Worm (Caenorhabditis elegans) whole organism, L2 larva: ENCODE measurements around the gene ptr-9.

Experiments used
- C34F6.9 ChIP-seq: fragments of 150-350 bp; optimal IDR thresholded peaks from 2 replicates; lab custom pipeline; 2014; ENCODE audit warnings: missing biosample characterization, missing genetic modification characterization
- Y55F3AM.14 ChIP-seq: fragments of 200-800 bp; sonication (Bioruptor generic); optimal IDR thresholded peaks from 2 replicates; lab custom pipeline; 2018; ENCODE audit warnings: mild to moderate bottlenecking, missing genetic modification characterization, missing compliant biosample characterization
- ZK546.5 ChIP-seq: sonication (generic microtip); optimal IDR thresholded peaks from 2 replicates; lab custom pipeline; 2017; ENCODE audit warnings: missing biosample characterization, missing genetic modification characterization
- aly-2 ChIP-seq: fragments of 150-350 bp; optimal IDR thresholded peaks from 2 replicates; lab custom pipeline; 2014; ENCODE audit warnings: missing biosample characterization, missing genetic modification characterization
- ama-1 ChIP-seq: fragments of 150-350 bp; optimal IDR thresholded peaks from 2 replicates; lab custom pipeline; 2018; ENCODE audit warnings: inconsistent platforms
- blmp-1 ChIP-seq: sonication (generic microtip); optimal IDR thresholded peaks from 2 replicates; lab custom pipeline; 2017; ENCODE audit warnings: missing genetic modification characterization, mild to moderate bottlenecking, missing compliant biosample characterization, antibody characterized with exemption, moderate library complexity; ENCODE audit not compliant: insufficient read depth
- ceh-16 ChIP-seq: fragments of 150-350 bp; optimal IDR thresholded peaks from 2 replicates; lab custom pipeline; 2014; ENCODE audit warnings: missing biosample characterization, missing genetic modification characterization
- ceh-82 ChIP-seq: fragments of 150-350 bp; optimal IDR thresholded peaks from 2 replicates; lab custom pipeline; 2014; ENCODE audit warnings: missing biosample characterization, missing genetic modification characterization
- crh-2 ChIP-seq: sonication (generic microtip); optimal IDR thresholded peaks from 2 replicates; lab custom pipeline; 2017; ENCODE audit warnings: missing biosample characterization, missing genetic modification characterization
- egl-27 ChIP-seq: sonication (generic microtip); optimal IDR thresholded peaks from 3 replicates; lab custom pipeline; 2017; ENCODE audit warnings: missing biosample characterization, missing genetic modification reagents, missing genetic modification characterization
- elt-1 ChIP-seq: fragments of 150-350 bp; optimal IDR thresholded peaks from 2 replicates; lab custom pipeline; 2014; ENCODE audit warnings: missing biosample characterization, missing genetic modification characterization
- elt-3 ChIP-seq: sonication (generic microtip); optimal IDR thresholded peaks from 2 replicates; lab custom pipeline; 2017; ENCODE audit warnings: missing biosample characterization, missing genetic modification characterization
- fos-1 ChIP-seq: fragments of 150-350 bp; optimal IDR thresholded peaks from 2 replicates; lab custom pipeline; 2014; ENCODE audit warnings: missing biosample characterization, missing genetic modification characterization
- gmeb-1 ChIP-seq: fragments of 150-350 bp; optimal IDR thresholded peaks from 2 replicates; lab custom pipeline; 2014; ENCODE audit warnings: missing biosample characterization, missing genetic modification characterization
- lin-11 ChIP-seq: fragments of 150-350 bp; sonication (generic microtip); optimal IDR thresholded peaks from 2 replicates; lab custom pipeline; 2014; ENCODE audit warnings: missing biosample characterization, missing genetic modification characterization, inconsistent platforms, mixed read lengths
- lin-13 ChIP-seq: fragments of 150-350 bp; optimal IDR thresholded peaks from 2 replicates; lab custom pipeline; 2014; ENCODE audit warnings: missing biosample characterization, missing genetic modification reagents, missing genetic modification characterization
- lsy-2 ChIP-seq, 2 experiments: fragments of 150-350 bp in 1 of 2; sonication (generic microtip) in 1 of 2; optimal IDR thresholded peaks; 2 replicates each; lab custom pipeline; 2014 to 2017; ENCODE audit warnings: missing biosample characterization in 2 of 2, missing genetic modification characterization in 2 of 2
- mab-5 ChIP-seq: fragments of 150-350 bp; optimal IDR thresholded peaks from 2 replicates; lab custom pipeline; 2014; ENCODE audit warnings: missing biosample characterization, missing genetic modification characterization
- mbf-1 ChIP-seq: sonication (generic microtip); optimal IDR thresholded peaks from 2 replicates; lab custom pipeline; 2017; ENCODE audit warnings: missing biosample characterization, missing genetic modification characterization
- nhr-11 ChIP-seq: fragments of 150-350 bp; optimal IDR thresholded peaks from 2 replicates; lab custom pipeline; 2014; ENCODE audit warnings: missing biosample characterization, missing genetic modification characterization
- nhr-12 ChIP-seq: fragments of 150-350 bp; optimal IDR thresholded peaks from 2 replicates; lab custom pipeline; 2014; ENCODE audit warnings: missing biosample characterization, missing genetic modification characterization
- nhr-21 ChIP-seq: fragments of 150-350 bp; optimal IDR thresholded peaks from 2 replicates; lab custom pipeline; 2014; ENCODE audit warnings: missing biosample characterization, missing genetic modification characterization
- nhr-23 ChIP-seq: fragments of 150-350 bp; optimal IDR thresholded peaks from 2 replicates; lab custom pipeline; 2014; ENCODE audit warnings: missing biosample characterization, missing genetic modification reagents, missing genetic modification characterization
- nhr-237 ChIP-seq: fragments of 150-350 bp; optimal IDR thresholded peaks from 2 replicates; lab custom pipeline; 2014; ENCODE audit warnings: missing biosample characterization, missing genetic modification characterization
- nhr-25 ChIP-seq: fragments of 150-350 bp; sonication (generic microtip); optimal IDR thresholded peaks from 3 replicates; lab custom pipeline; 2014; ENCODE audit warnings: missing biosample characterization, missing genetic modification characterization
- nhr-6 ChIP-seq: fragments of 150-350 bp; optimal IDR thresholded peaks from 2 replicates; lab custom pipeline; 2014; ENCODE audit warnings: missing biosample characterization, missing genetic modification characterization
- nhr-77 ChIP-seq: fragments of 150-350 bp; optimal IDR thresholded peaks from 2 replicates; lab custom pipeline; 2014; ENCODE audit warnings: missing biosample characterization, missing genetic modification characterization
- peb-1 ChIP-seq: fragments of 150-350 bp; optimal IDR thresholded peaks from 2 replicates; lab custom pipeline; 2014; ENCODE audit warnings: missing biosample characterization, missing genetic modification characterization
- sem-4 ChIP-seq: fragments of 150-350 bp; optimal IDR thresholded peaks from 2 replicates; lab custom pipeline; 2014; ENCODE audit warnings: missing biosample characterization, missing genetic modification reagents, missing genetic modification characterization
- sma-3 ChIP-seq: sonication (generic microtip); optimal IDR thresholded peaks from 2 replicates; lab custom pipeline; 2016; ENCODE audit warnings: missing genetic modification reagents, missing genetic modification characterization, missing compliant biosample characterization
- sma-9 ChIP-seq, 2 experiments: fragments of 150-350 bp in 1 of 2; sonication (generic microtip) in 1 of 2; optimal IDR thresholded peaks; 2 replicates each; lab custom pipeline; 2014 to 2016; ENCODE audit warnings: missing genetic modification characterization in 2 of 2, mild to moderate bottlenecking in 1 of 2, missing biosample characterization in 1 of 2, missing compliant biosample characterization in 1 of 2, missing genetic modification reagents in 1 of 2, moderate library complexity in 1 of 2
- unc-39 ChIP-seq: fragments of 150-350 bp; optimal IDR thresholded peaks from 2 replicates; lab custom pipeline; 2014; ENCODE audit warnings: missing biosample characterization, missing genetic modification characterization
- unc-55 ChIP-seq: fragments of 150-350 bp; sonication (generic microtip); optimal IDR thresholded peaks from 3 replicates; lab custom pipeline; 2014; ENCODE audit warnings: missing biosample characterization, missing genetic modification reagents, missing genetic modification characterization
- zag-1 ChIP-seq: fragments of 150-350 bp; optimal IDR thresholded peaks from 2 replicates; lab custom pipeline; 2014; ENCODE audit warnings: missing biosample characterization, missing genetic modification characterization
- ztf-11 ChIP-seq: sonication (generic microtip); optimal IDR thresholded peaks from 2 replicates; lab custom pipeline; 2017; ENCODE audit warnings: missing biosample characterization, missing genetic modification characterization

ptr-9 gene

ce11 chrIII:9115745-9116144, 45.7 kb downstream of the ptr-9 start:
- TF ChIP-seq ceh-16 (tag; lab: Kevin White, UChicago) (no peak), elt-1 (tag; lab: Kevin White, UChicago) (no peak), sma-3 (GFP tag; lab: Kevin White, UChicago) (no peak), unc-55 (GFP tag; lab: Kevin White, UChicago) (no peak), lin-13 (GFP tag; lab: Kevin White, UChicago) (no peak), crh-2 (tag; lab: Kevin White, UChicago) (no peak), nhr-77 (no peak), aly-2 (tag; lab: Kevin White, UChicago) (no peak), sma-9 (GFP tag; optimal IDR thresholded peaks at IDR 0.05; lab: Kevin White, UChicago) (no peak), sma-9 (tag; optimal IDR thresholded peaks at IDR 0.05; lab: Kevin White, UChicago) (no peak)

- TF ChIP-seq sma-3 (GFP tag; lab: Kevin White, UChicago) (no peak), nhr-12 (tag; lab: Kevin White, UChicago) (no peak), mab-5 (no peak), Y55F3AM.14 (GFP tag; lab: Kevin White, UChicago) (no peak), mbf-1 (tag; lab: Kevin White, UChicago) (no peak), gmeb-1 (tag; lab: Kevin White, UChicago) (no peak), peb-1 (tag; lab: Kevin White, UChicago) (no peak), sma-9 (GFP tag; optimal IDR thresholded peaks at IDR 0.05; lab: Kevin White, UChicago) (no peak), sma-9 (tag; optimal IDR thresholded peaks at IDR 0.05; lab: Kevin White, UChicago) (no peak), ztf-11 (tag; lab: Kevin White, UChicago) (no peak), nhr-77 (no peak), ama-1 (lab: Kevin White, UChicago) (no peak), egl-27 (tag; lab: Kevin White, UChicago) (no peak), nhr-25 (tag; lab: Kevin White, UChicago) (no peak), nhr-11 (tag; lab: Kevin White, UChicago) (no peak), fos-1 (tag; lab: Kevin White, UChicago) (no peak), unc-55 (GFP tag; lab: Kevin White, UChicago) (no peak), zag-1 (tag; lab: Kevin White, UChicago) (no peak), ceh-82 (tag; lab: Kevin White, UChicago) (no peak), elt-1 (tag; lab: Kevin White, UChicago) (no peak), ZK546.5 (tag; lab: Kevin White, UChicago) (no peak)
These were observed 46.8 kb downstream of the ptr-9 start, which contains the start of gene ZK512.1 for ce11 chrIII:9114649-9115048. Gene ZK512.1 (plus strand): TSS chrIII:9114949.

DNA sequence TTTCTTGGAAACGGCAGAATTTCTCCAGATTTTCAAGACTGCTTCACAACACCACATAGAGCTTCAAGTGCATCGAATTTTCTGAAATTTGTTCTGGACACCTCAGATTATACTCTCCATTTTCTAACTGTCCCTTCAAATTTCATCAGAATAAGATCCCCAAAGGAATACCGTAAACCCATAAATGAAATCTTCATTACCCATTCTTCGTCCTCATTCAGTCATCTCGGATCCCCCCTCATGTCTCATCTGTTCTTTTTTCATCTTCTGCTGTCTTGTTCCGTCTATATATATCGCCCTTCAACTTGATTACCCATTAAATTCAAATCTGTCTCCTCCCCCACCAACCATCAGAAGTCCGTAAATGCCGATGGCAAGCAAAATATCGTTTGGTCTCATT, 47.4 kb downstream of the ptr-9 start:
- TF ChIP-seq ZK546.5 (tag; lab: Kevin White, UChicago) = no peak
- TF ChIP-seq ztf-11 (tag; lab: Kevin White, UChicago) = no peak
- no peak for TF ChIP-seq nhr-6 (tag; lab: Kevin White, UChicago)
- no peak for TF ChIP-seq C34F6.9 (tag; lab: Kevin White, UChicago)
- TF ChIP-seq sem-4 (tag; lab: Kevin White, UChicago) = no peak
- TF ChIP-seq nhr-11 (tag; lab: Kevin White, UChicago) = no peak
- no peak for TF ChIP-seq blmp-1
- TF ChIP-seq elt-1 (tag; lab: Kevin White, UChicago) = no peak
- no peak for TF ChIP-seq nhr-23
- no peak for TF ChIP-seq gmeb-1 (tag; lab: Kevin White, UChicago)
- TF ChIP-seq elt-3 (tag; lab: Kevin White, UChicago) = no peak
- no peak for TF ChIP-seq ceh-16 (tag; lab: Kevin White, UChicago)

- TF ChIP-seq C34F6.9 (tag; lab: Kevin White, UChicago) (no peak), lsy-2 (tag; optimal IDR thresholded peaks at IDR 0.05; lab: Kevin White, UChicago) (no peak), nhr-11 (tag; lab: Kevin White, UChicago) (no peak), zag-1 (tag; lab: Kevin White, UChicago) (no peak), sma-3 (GFP tag; lab: Kevin White, UChicago) (no peak), unc-55 (GFP tag; lab: Kevin White, UChicago) (no peak), ceh-16 (tag; lab: Kevin White, UChicago) (no peak), nhr-12 (tag; lab: Kevin White, UChicago) (no peak), Y55F3AM.14 (GFP tag; lab: Kevin White, UChicago) (no peak), unc-39 (tag; lab: Kevin White, UChicago) (no peak), nhr-21 (tag; lab: Kevin White, UChicago) (no peak), lin-11 (tag; lab: Kevin White, UChicago) (no peak), blmp-1 (no peak), fos-1 (tag; lab: Kevin White, UChicago) (no peak), nhr-237 (tag; lab: Kevin White, UChicago) (no peak), elt-1 (tag; lab: Kevin White, UChicago) (no peak), nhr-6 (tag; lab: Kevin White, UChicago) (no peak)
These were observed 49.0 kb downstream of the ptr-9 start for ce11 chrIII:9112479-9112878.
